Worm (Caenorhabditis elegans): ENCODE data around the gene F59B2.15.
"Not testable (repeated sequence)": the region's sequence is repeated elsewhere in the genome, so short reads cannot be mapped to it uniquely, and the experiment has no call there.

Gene F59B2.15

DNA sequence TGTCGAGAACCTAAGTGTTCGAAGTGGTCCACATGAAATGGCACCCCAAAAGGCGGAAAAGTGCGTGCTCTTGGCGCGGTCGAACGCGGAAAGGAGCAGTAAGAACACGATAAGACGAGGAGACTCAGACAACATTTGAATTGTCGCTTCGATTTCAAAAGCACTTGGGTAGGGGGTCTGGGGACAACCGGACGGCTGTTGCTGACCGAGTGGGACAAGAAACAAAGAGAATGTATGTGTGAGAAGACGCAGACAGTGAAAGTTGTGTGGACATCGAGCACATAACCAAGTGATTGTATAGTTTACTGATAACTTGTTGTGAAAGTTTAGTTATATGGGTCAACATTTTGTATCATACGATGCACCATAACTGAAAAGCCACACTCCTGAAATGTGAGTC lies 4.7 kb upstream of the F59B2.15 start:
- TF ChIP-seq unc-62 (GFP tag; optimal IDR thresholded peaks at IDR 0.05): no peak

ce11 chrIII:9005905-9006372 lies 3.5 kb upstream of the F59B2.15 start, which contains the start of gene rab-6.1:
TSS of gene rab-6.1 (minus strand) at chrIII:9005955.
- not testable (repeated sequence) for TF ChIP-seq unc-62 (GFP tag; optimal IDR thresholded peaks at IDR 0.05)

DNA sequence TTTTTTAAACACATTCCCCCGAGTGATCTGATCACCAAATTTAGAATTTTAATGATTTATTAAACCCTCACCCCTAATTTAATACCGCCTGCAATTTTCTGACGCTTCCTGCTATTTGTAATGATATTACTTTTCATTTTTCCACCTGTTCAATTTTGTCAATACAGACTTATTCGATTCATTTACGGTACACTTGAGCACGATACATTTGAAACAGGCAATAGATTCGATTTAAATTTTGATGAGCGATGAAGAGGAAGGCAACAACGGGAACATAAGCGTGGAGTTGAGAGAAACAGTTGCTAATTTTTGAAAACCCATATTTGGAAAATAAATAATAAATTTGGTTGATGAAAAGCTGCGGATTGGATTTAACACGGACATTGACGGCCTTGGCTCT lies 2.2 kb upstream of the F59B2.15 start:
- TF ChIP-seq unc-62 (GFP tag; optimal IDR thresholded peaks at IDR 0.05): no peak

DNA sequence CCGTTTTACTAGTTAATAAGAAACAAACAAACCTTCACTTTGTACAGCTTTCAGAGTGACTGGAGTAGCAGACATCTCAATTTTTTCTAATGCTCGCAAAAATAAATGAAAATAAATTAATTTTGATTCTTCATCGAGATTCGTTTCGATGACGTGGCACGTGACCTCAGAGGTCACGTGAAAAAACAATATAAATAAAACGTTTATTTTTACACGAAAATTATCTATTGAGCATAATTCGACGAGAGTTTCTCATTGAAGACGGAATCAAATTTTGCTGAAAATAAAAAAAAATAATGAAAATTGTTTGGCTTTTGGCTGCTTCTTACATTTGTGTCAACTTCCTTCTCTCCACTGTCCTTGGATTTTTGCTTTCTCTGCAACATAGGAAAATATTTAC lies 546 bp downstream of the F59B2.15 start, which contains the start of gene rpn-6.2:
rpn-6.2 (minus strand) TSS at position 101 of the 400 bp plus-strand sequence.
- TF ChIP-seq unc-62 (GFP tag; optimal IDR thresholded peaks at IDR 0.05): no peak

- no peak for TF ChIP-seq unc-62 (GFP tag; optimal IDR thresholded peaks at IDR 0.05)
Observed at ce11 chrIII:9001491-9001890, 954 bp downstream of the F59B2.15 start.

DNA sequence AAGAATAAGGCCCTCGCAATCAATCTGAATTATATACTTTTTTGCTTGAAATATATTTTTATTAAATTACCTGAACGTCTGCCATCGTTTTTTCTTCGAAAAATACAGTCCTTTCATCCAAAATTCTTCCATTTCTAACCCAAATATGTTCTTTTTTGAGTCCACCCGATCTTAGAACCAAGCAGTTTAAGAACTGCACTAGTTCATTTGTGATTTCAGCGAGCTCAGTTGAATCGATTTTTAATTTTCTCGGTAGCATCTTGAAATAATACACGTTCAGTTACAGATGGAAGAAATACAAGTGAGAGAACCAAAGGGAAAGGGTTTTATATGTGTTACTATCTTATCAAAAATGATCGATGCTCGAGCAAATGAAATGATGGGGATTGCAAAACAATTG lies 2.9 kb downstream of the F59B2.15 start, which contains the start of gene F59B2.3:
F59B2.3 (minus strand) TSS at position 259 of the 400 bp plus-strand sequence.
- TF ChIP-seq unc-62 (GFP tag; optimal IDR thresholded peaks at IDR 0.05): no peak

- no peak for TF ChIP-seq unc-62 (GFP tag; optimal IDR thresholded peaks at IDR 0.05)
Observed at ce11 chrIII:8998884-8999283, 3.6 kb downstream of the F59B2.15 start.

ce11 chrIII:8997821-8998220 lies 4.6 kb downstream of the F59B2.15 start:
- TF ChIP-seq unc-62 (GFP tag; optimal IDR thresholded peaks at IDR 0.05): no peak

ce11 chrIII:8996686-8997085 lies 5.8 kb downstream of the F59B2.15 start, which contains the start of gene skat-1:
TSS of gene skat-1 (minus strand) at chrIII:8996786.
- no peak for TF ChIP-seq unc-62 (GFP tag; optimal IDR thresholded peaks at IDR 0.05)

ce11 chrIII:8989752-8990151 lies 12.7 kb downstream of the F59B2.15 start, which contains the start of gene R08D7.7:
TSS of gene R08D7.7 (plus strand) at chrIII:8990052.
- not testable (repeated sequence) for TF ChIP-seq unc-62 (GFP tag; optimal IDR thresholded peaks at IDR 0.05)

DNA sequence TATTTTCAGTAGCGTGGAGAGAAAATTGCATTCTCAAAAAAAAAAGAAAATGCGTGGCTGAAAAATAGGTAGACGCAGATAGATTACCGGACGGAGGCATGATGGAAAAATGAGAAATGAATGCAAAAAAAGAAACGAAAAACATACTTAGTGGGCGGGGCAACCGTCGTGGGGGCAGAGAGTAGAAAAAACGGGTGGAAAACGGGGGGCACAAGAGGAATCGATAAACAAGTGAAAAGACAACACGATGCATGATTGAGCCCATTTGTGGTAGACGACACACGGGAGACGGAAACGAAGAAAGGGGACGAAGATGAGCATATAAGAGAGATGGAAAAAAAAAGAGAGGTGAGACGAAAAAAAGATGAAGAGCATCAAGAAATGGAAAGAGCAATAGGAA lies 13.9 kb downstream of the F59B2.15 start:
- TF ChIP-seq unc-62 (GFP tag; optimal IDR thresholded peaks at IDR 0.05): no peak

DNA sequence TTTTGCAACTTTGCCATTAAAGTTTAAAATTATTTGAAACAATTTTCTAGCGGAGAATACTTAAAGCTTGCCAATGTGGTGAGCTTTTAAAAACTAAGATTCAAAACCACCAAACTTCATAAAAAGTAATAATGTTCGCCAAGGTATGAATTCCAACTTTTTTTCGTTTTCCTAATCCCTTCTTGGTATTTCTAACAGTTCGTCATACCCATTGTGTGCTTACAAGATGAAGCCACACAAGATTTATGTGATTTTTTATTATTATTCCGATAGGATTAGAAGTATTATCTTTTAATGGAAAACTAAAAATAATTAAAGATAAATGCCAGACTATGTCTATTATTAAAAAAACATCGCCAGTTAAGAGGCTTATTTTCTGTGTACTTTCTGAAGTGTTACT lies 14.4 kb downstream of the F59B2.15 start:
- no peak for TF ChIP-seq unc-62 (GFP tag; optimal IDR thresholded peaks at IDR 0.05)

ce11 chrIII:8986872-8987271 lies 15.6 kb downstream of the F59B2.15 start:
- no peak for TF ChIP-seq unc-62 (GFP tag; optimal IDR thresholded peaks at IDR 0.05)

DNA sequence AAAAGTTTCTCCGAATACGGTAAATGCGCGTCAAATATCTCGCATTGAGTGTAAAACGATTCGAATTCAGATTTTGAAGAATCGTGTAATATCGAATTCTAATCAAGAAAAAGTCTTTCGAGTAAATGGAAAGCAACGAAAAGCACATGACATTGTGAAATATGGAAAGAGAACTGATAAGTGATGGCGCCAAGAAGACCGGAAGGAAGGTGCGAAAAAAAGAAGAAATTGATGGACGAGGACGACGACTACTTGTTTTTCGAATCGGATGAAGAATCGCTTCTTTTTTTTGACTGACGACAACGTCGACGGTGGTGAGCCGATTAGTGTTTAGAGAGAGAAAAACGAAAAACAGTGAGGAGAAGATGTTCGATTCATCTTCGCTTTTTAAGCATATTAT lies 16.5 kb downstream of the F59B2.15 start:
- TF ChIP-seq unc-62 (GFP tag; optimal IDR thresholded peaks at IDR 0.05): no peak

DNA sequence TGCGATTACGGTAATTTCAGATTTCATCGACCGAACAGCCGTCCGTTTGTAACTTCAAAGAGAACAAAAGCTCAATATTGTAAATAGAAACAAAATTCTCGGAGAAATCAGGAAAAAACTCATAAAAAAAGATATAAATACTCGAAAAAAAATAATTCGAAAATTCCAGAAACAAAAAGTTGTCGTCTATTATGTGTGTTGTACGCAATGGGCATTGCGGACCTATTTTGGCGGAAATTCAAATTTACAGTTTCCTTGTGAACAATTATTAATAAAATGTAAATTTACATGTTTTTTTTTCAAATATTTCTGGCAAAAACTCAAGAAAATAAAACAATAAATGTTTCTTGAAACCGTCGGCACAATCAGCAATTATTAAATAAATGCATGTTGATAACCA lies 17.0 kb downstream of the F59B2.15 start:
- no peak for TF ChIP-seq unc-62 (GFP tag; optimal IDR thresholded peaks at IDR 0.05)

ce11 chrIII:8984960-8985359 lies 17.5 kb downstream of the F59B2.15 start:
- TF ChIP-seq unc-62 (GFP tag; optimal IDR thresholded peaks at IDR 0.05): no peak

- no peak for TF ChIP-seq unc-62 (GFP tag; optimal IDR thresholded peaks at IDR 0.05)
Observed at ce11 chrIII:8984412-8984811, 18.0 kb downstream of the F59B2.15 start.

DNA sequence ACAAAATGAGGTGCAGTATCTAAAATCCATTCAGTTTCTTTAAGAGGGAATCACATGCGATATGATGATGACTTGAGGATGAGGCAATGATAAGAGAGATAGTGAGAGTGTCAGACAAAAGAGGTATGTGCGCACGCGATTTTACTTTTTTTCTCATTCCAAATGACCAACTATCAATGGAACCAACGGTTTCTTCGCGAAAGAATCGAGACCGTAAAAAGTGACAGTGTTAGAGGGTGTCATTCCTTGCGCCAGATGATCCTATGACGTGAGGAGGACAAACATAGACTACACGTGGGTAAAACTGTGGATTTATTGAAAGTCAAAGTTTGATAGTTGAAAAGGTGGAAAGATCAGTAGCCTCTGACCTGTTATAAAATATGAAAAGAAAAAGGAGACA lies 18.6 kb downstream of the F59B2.15 start:
- no peak for TF ChIP-seq unc-62 (GFP tag; optimal IDR thresholded peaks at IDR 0.05)

Data from whole organism, dauer.